Fruit fly (Drosophila melanogaster): ENCODE data around the gene Saf6.

Saf6 gene

dm6 chr2L:827516-828362 is 12.0 kb upstream of the Saf6 start (continued):
- TF ChIP-seq CoRest (tag; optimal IDR thresholded peaks at IDR 0.05): peak; percentile 29
- TF ChIP-seq CG2875 (GFP tag; optimal IDR thresholded peaks at IDR 0.05): peak; percentile 66
- peak in 1 of 2 experiments; percentile 68 for TF ChIP-seq Hr78 (GFP tag; optimal IDR thresholded peaks at IDR 0.05)
- no peak for TF ChIP-seq ato (GFP tag; IDR thresholded peaks at IDR 0.05; ENCODE audit: partially characterized antibody)
- TF ChIP-seq Fer2 (tag; optimal IDR thresholded peaks at IDR 0.05): no peak
- 0 out of 2 replicates have a peak, but pooled peaks have one; percentile 23 for TF ChIP-seq Awh (GFP tag; IDR thresholded peaks at IDR 0.05)
- no peak for TF ChIP-seq chn (GFP tag; optimal IDR thresholded peaks at IDR 0.05)
- TF ChIP-seq Asciz (GFP tag; optimal IDR thresholded peaks at IDR 0.05): peak; percentile 54
- no peak for TF ChIP-seq en (GFP tag; optimal IDR thresholded peaks at IDR 0.05)
- no peak for TF ChIP-seq tll (GFP tag; optimal IDR thresholded peaks at IDR 0.05)
- TF ChIP-seq CG2129 (GFP tag; IDR thresholded peaks at IDR 0.05; ENCODE audit: partially characterized antibody): no peak
- peak; percentile 72 for TF ChIP-seq CG1603 (tag; optimal IDR thresholded peaks at IDR 0.05)
- no peak for TF ChIP-seq Opbp (GFP tag; IDR thresholded peaks at IDR 0.05; ENCODE audit: partially characterized antibody)
- TF ChIP-seq CG1233 (GFP tag; optimal IDR thresholded peaks at IDR 0.05): no peak
- TF ChIP-seq CG3281 (GFP tag; optimal IDR thresholded peaks at IDR 0.05): no peak
- TF ChIP-seq Spps (tag; optimal IDR thresholded peaks at IDR 0.05): no peak
- TF ChIP-seq CG17328 (GFP tag; IDR thresholded peaks at IDR 0.05): peak; percentile 61
- TF ChIP-seq ken (GFP tag; IDR thresholded peaks at IDR 0.05): no peak
- TF ChIP-seq Oli (tag; optimal IDR thresholded peaks at IDR 0.05): peak; percentile 54
- peak; percentile 66 for TF ChIP-seq CG10979 (tag; optimal IDR thresholded peaks at IDR 0.05)
- no peak for TF ChIP-seq Antp (GFP tag; optimal IDR thresholded peaks at IDR 0.05)
- TF ChIP-seq tgo (GFP tag; IDR thresholded peaks at IDR 0.05): no peak
- TF ChIP-seq fd96Cb (tag; optimal IDR thresholded peaks at IDR 0.05): peak; percentile 39
- TF ChIP-seq Oaz (GFP tag; IDR thresholded peaks at IDR 0.05): no peak
- no peak for TF ChIP-seq Atf6 (GFP tag; IDR thresholded peaks at IDR 0.05)
- peak; percentile 55 for TF ChIP-seq dmrt11E (tag; optimal IDR thresholded peaks at IDR 0.05)
- TF ChIP-seq jigr1 (GFP tag; IDR thresholded peaks at IDR 0.05): no peak
- TF ChIP-seq HLHmδ (GFP tag; optimal IDR thresholded peaks at IDR 0.05): no peak
- peak; percentile 90 for TF ChIP-seq Sox102F (GFP tag; optimal IDR thresholded peaks at IDR 0.05)
- TF ChIP-seq CG43689 (GFP tag; IDR thresholded peaks at IDR 0.05): 0 out of 2 replicates have a peak, but pooled peaks have one; percentile 25
- peak; percentile 94 for TF ChIP-seq sens (GFP tag)
- TF ChIP-seq Gsc (GFP tag; IDR thresholded peaks at IDR 0.05): no peak
- TF ChIP-seq Bteb2 (GFP tag; optimal IDR thresholded peaks at IDR 0.05): no peak
- TF ChIP-seq chif (GFP tag; optimal IDR thresholded peaks at IDR 0.05): peak; percentile 7 to 34
- peak; percentile 36; the same call in 1 of the 2 replicates for TF ChIP-seq sens-2 (GFP tag; IDR thresholded peaks at IDR 0.05)
- TF ChIP-seq CG10462 (GFP tag; optimal IDR thresholded peaks at IDR 0.05): peak; percentile 32
- TF ChIP-seq sim (GFP tag; IDR thresholded peaks at IDR 0.05): no peak
- peak in 1 of 2 experiments; percentile 87 for TF ChIP-seq Pdp1 (GFP tag; optimal IDR thresholded peaks at IDR 0.05)
- no peak for TF ChIP-seq Meics (GFP tag; optimal IDR thresholded peaks at IDR 0.05)
- TF ChIP-seq CG33213 (GFP tag; optimal IDR thresholded peaks at IDR 0.05): no peak
- TF ChIP-seq sqz (GFP tag; optimal IDR thresholded peaks at IDR 0.05): no peak
- no peak for TF ChIP-seq fu2 (GFP tag; optimal IDR thresholded peaks at IDR 0.05)
- TF ChIP-seq CG10654 (GFP tag; optimal IDR thresholded peaks at IDR 0.05): no peak
- no peak for TF ChIP-seq lab (GFP tag; optimal IDR thresholded peaks at IDR 0.05)
- TF ChIP-seq bsh (GFP tag; optimal IDR thresholded peaks at IDR 0.05): peak in 1 of 2 experiments; percentile 60
- no peak for TF ChIP-seq CG7786 (GFP tag; optimal IDR thresholded peaks at IDR 0.05)
- TF ChIP-seq stc (GFP tag; IDR thresholded peaks at IDR 0.05): no peak
- TF ChIP-seq CG12942 (GFP tag; optimal IDR thresholded peaks at IDR 0.05): peak; percentile 47
